Worm (Caenorhabditis elegans): ENCODE measurements around the gene C13G3.1.

The C13G3.1 gene

DNA sequence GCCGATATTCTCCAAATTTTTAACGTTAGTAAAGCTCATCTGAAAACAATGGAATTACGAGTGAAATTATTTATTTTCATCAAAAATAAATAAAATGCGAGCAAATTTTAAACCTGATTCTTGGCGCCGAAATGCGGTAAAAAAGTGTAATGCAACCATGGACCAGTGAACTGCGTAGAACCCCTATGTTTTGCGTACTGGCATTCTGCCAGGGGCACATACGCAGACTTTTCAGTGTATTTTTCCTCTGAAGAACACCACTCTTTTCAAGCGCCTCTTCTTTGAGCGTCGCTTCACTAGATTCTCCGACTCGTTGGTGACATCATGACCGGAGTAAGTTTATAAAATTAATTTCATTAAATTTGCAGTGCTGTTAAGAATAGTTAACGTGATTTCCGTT is 46.8 kb downstream of the C13G3.1 start, which contains the start of the genes ctf-4 and eef-1G:
Gene ctf-4 (minus strand): TSS at position 39 of the 400 bp plus-strand sequence.
Gene eef-1G (plus strand): TSS at position 219 of the 400 bp plus-strand sequence.
- TF ChIP-seq ceh-16 (tag; optimal IDR thresholded peaks at IDR 0.05): no peak
- TF ChIP-seq pha-4 (tag; optimal IDR thresholded peaks at IDR 0.05): peak; percentile 99
- TF ChIP-seq fkh-2 (tag; optimal IDR thresholded peaks at IDR 0.05): no peak
- TF ChIP-seq fos-1 (tag; optimal IDR thresholded peaks at IDR 0.05): peak; percentile 72
- TF ChIP-seq eor-1 (tag; optimal IDR thresholded peaks at IDR 0.05): no peak
- peak; percentile 96 for TF ChIP-seq lin-39 (tag; optimal IDR thresholded peaks at IDR 0.05)
- TF ChIP-seq hmg-11 (tag; optimal IDR thresholded peaks at IDR 0.05): no peak
- peak; percentile 80 for TF ChIP-seq ceh-82 (tag; optimal IDR thresholded peaks at IDR 0.05)
- peak in 1 of 3 experiments; percentile 52 for TF ChIP-seq elt-3 (tag; optimal IDR thresholded peaks at IDR 0.05)
- peak; percentile 82 for TF ChIP-seq ceh-28 (tag; optimal IDR thresholded peaks at IDR 0.05)
- TF ChIP-seq nhr-12 (tag; optimal IDR thresholded peaks at IDR 0.05): no peak
- peak; percentile 90 for TF ChIP-seq jun-1 (tag; optimal IDR thresholded peaks at IDR 0.05)
- TF ChIP-seq zag-1 (tag; optimal IDR thresholded peaks at IDR 0.05): no peak
- peak; percentile 82 for TF ChIP-seq R02D3.7 (tag; optimal IDR thresholded peaks at IDR 0.05)
- TF ChIP-seq egl-27 (tag; optimal IDR thresholded peaks at IDR 0.05): peak; percentile 92
- TF ChIP-seq fkh-10 (GFP tag; optimal IDR thresholded peaks at IDR 0.05): peak; percentile 62
- TF ChIP-seq ztf-4 (tag; optimal IDR thresholded peaks at IDR 0.05): peak; percentile 71
- peak; percentile 98 for TF ChIP-seq lin-15B (tag; optimal IDR thresholded peaks at IDR 0.05)
- TF ChIP-seq nhr-237 (tag; optimal IDR thresholded peaks at IDR 0.05): no peak
- no peak for TF ChIP-seq sea-2 (GFP tag; optimal IDR thresholded peaks at IDR 0.05)
- peak; percentile 94 for TF ChIP-seq pqm-1 (tag; optimal IDR thresholded peaks at IDR 0.05)
- TF ChIP-seq mml-1 (tag; optimal IDR thresholded peaks at IDR 0.05): no peak
- TF ChIP-seq elt-2 (tag; optimal IDR thresholded peaks at IDR 0.05): peak; percentile 91
- TF ChIP-seq nhr-67 (tag; optimal IDR thresholded peaks at IDR 0.05): peak; percentile 39
- no peak for TF ChIP-seq ceh-9 (tag; optimal IDR thresholded peaks at IDR 0.05)
- no peak for TF ChIP-seq ZK546.5 (tag; optimal IDR thresholded peaks at IDR 0.05)
- peak; percentile 99 for TF ChIP-seq nhr-23 (tag; optimal IDR thresholded peaks at IDR 0.05)
- TF ChIP-seq mdl-1 (tag; optimal IDR thresholded peaks at IDR 0.05): peak; percentile 3
- peak; percentile 77 for TF ChIP-seq unc-62 (GFP tag; optimal IDR thresholded peaks at IDR 0.05)
- peak; percentile 68 for TF ChIP-seq nhr-77 (tag; optimal IDR thresholded peaks at IDR 0.05)
- peak; percentile 88 for TF ChIP-seq skn-1 (tag; optimal IDR thresholded peaks at IDR 0.05)
- peak; percentile 61 for TF ChIP-seq ama-1 (optimal IDR thresholded peaks at IDR 0.05)
- no peak for TF ChIP-seq unc-39 (tag; optimal IDR thresholded peaks at IDR 0.05)
- TF ChIP-seq nhr-25 (tag; optimal IDR thresholded peaks at IDR 0.05): peak; percentile 99
- peak; percentile 91 for TF ChIP-seq nhr-11 (tag; optimal IDR thresholded peaks at IDR 0.05)
- TF ChIP-seq nhr-28 (tag; optimal IDR thresholded peaks at IDR 0.05): no peak
- TF ChIP-seq tbx-2 (tag; optimal IDR thresholded peaks at IDR 0.05): peak; percentile 88
- peak; percentile 93 for TF ChIP-seq lsy-12 (tag; optimal IDR thresholded peaks at IDR 0.05)
- no peak for TF ChIP-seq aly-2 (tag; optimal IDR thresholded peaks at IDR 0.05)
- TF ChIP-seq elt-1 (tag; optimal IDR thresholded peaks at IDR 0.05): peak; percentile 70
- peak; percentile 97 for TF ChIP-seq nfya-1 (tag; optimal IDR thresholded peaks at IDR 0.05; ENCODE audit: insufficient read depth)
- TF ChIP-seq egl-5 (tag; optimal IDR thresholded peaks at IDR 0.05): peak; percentile 97
- no peak for TF ChIP-seq ztf-11 (tag; optimal IDR thresholded peaks at IDR 0.05)
- peak; percentile 93 for TF ChIP-seq nhr-43 (tag; optimal IDR thresholded peaks at IDR 0.05; ENCODE audit: poor library complexity, severe bottlenecking)
- peak; percentile 26 for TF ChIP-seq nhr-76 (tag; optimal IDR thresholded peaks at IDR 0.05)
- peak; percentile 93 for TF ChIP-seq snpc-4 (tag; optimal IDR thresholded peaks at IDR 0.05)
- no peak for TF ChIP-seq daf-12 (tag; optimal IDR thresholded peaks at IDR 0.05)
